Worm (Caenorhabditis elegans): ENCODE data around the gene F20D6.8.

- TF ChIP-seq med-1 (GFP tag; optimal IDR thresholded peaks at IDR 0.05; ENCODE audit: insufficient read depth), result no peak
- no peak for TF ChIP-seq cog-1 (tag; optimal IDR thresholded peaks at IDR 0.05)
- TF ChIP-seq T22C8.4 (GFP tag; IDR thresholded peaks at IDR 0.05), result no peak
Measured at ce11 chrV:8183384-8183783, 15.3 kb upstream of the F20D6.8 start, which contains the start of gene srp-8.
